Worm (Caenorhabditis elegans) whole organism, mixed stage, embryonic: ENCODE measurements around the gene F52H2.1.

Source experiments
- M03D4.4 ChIP-seq: sonication (generic microtip); optimal IDR thresholded peaks from 2 replicates; lab custom pipeline; 2017; ENCODE audit warnings: mild to moderate bottlenecking, missing genetic modification characterization, missing compliant biosample characterization
- bed-3 ChIP-seq: fragments of 200-800 bp; sonication (Bioruptor generic); optimal IDR thresholded peaks from 3 replicates; lab custom pipeline; 2018; ENCODE audit warnings: mild to moderate bottlenecking, missing genetic modification characterization, moderate library complexity, missing compliant biosample characterization
- blmp-1 ChIP-seq: fragments of 150-350 bp; optimal IDR thresholded peaks from 2 replicates; lab custom pipeline; 2014; ENCODE audit warnings: missing biosample characterization, missing genetic modification characterization
- ceh-39 ChIP-seq: fragments of 150-350 bp; optimal IDR thresholded peaks from 2 replicates; lab custom pipeline; 2014; ENCODE audit warnings: missing biosample characterization, missing genetic modification characterization
- ceh-43 ChIP-seq: fragments of 200-800 bp; sonication (Bioruptor generic); optimal IDR thresholded peaks from 2 replicates; lab custom pipeline; 2018; ENCODE audit warnings: mild to moderate bottlenecking, missing genetic modification characterization, moderate library complexity, missing compliant biosample characterization
- ceh-83 ChIP-seq: fragments of 200-800 bp; sonication (Bioruptor generic); optimal IDR thresholded peaks from 2 replicates; lab custom pipeline; 2018; ENCODE audit warnings: mild to moderate bottlenecking, missing genetic modification characterization, missing compliant biosample characterization
- ces-1 ChIP-seq: fragments of 150-350 bp; optimal IDR thresholded peaks from 2 replicates; lab custom pipeline; 2014; ENCODE audit warnings: missing biosample characterization, missing genetic modification reagents, missing genetic modification characterization
- cnd-1 ChIP-seq: fragments of 200-800 bp; sonication (Bioruptor generic); optimal IDR thresholded peaks from 2 replicates; lab custom pipeline; 2018; ENCODE audit warnings: mild to moderate bottlenecking, missing genetic modification characterization, missing compliant biosample characterization
- drap-1 ChIP-seq: fragments of 200-800 bp; sonication (Bioruptor generic); optimal IDR thresholded peaks from 3 replicates; lab custom pipeline; 2018; ENCODE audit warnings: mild to moderate bottlenecking, missing genetic modification characterization, missing compliant biosample characterization
- elt-1 ChIP-seq: sonication (generic microtip); optimal IDR thresholded peaks from 2 replicates; lab custom pipeline; 2017; ENCODE audit warnings: missing genetic modification characterization, mild to moderate bottlenecking, missing compliant biosample characterization, antibody characterized with exemption, moderate library complexity, borderline replicate concordance; ENCODE audit not compliant: insufficient read depth
- elt-3 ChIP-seq: fragments of 150-350 bp; optimal IDR thresholded peaks from 2 replicates; lab custom pipeline; 2014; ENCODE audit warnings: missing biosample characterization, missing genetic modification characterization
- flh-1 ChIP-seq: fragments of 200-800 bp; sonication (Bioruptor generic); optimal IDR thresholded peaks from 2 replicates; lab custom pipeline; 2018; ENCODE audit warnings: mild to moderate bottlenecking, missing genetic modification characterization, moderate library complexity, missing compliant biosample characterization
- ham-2 ChIP-seq: fragments of 200-800 bp; sonication (Bioruptor generic); optimal IDR thresholded peaks from 2 replicates; lab custom pipeline; 2018; ENCODE audit warnings: mild to moderate bottlenecking, missing genetic modification characterization, missing compliant biosample characterization
- hlh-1 ChIP-seq: fragments of 150-350 bp; optimal IDR thresholded peaks from 2 replicates; lab custom pipeline; 2014; ENCODE audit warnings: missing biosample characterization, missing genetic modification reagents, missing genetic modification characterization
- lin-13 ChIP-seq: fragments of 150-350 bp; optimal IDR thresholded peaks from 2 replicates; lab custom pipeline; 2014; ENCODE audit warnings: missing biosample characterization, missing genetic modification characterization
- lin-32 ChIP-seq: fragments of 200-800 bp; sonication (Bioruptor generic); optimal IDR thresholded peaks from 2 replicates; lab custom pipeline; 2018; ENCODE audit warnings: mild to moderate bottlenecking, missing genetic modification characterization, missing compliant biosample characterization
- lsy-2 ChIP-seq: fragments of 150-350 bp; optimal IDR thresholded peaks from 2 replicates; lab custom pipeline; 2014; ENCODE audit warnings: missing biosample characterization, missing genetic modification characterization
- mab-5 ChIP-seq: fragments of 150-350 bp; optimal IDR thresholded peaks from 2 replicates; lab custom pipeline; 2014; ENCODE audit warnings: missing biosample characterization, missing genetic modification characterization
- mep-1 ChIP-seq: fragments of 150-350 bp; optimal IDR thresholded peaks from 2 replicates; lab custom pipeline; 2017; ENCODE audit warnings: missing biosample characterization, missing genetic modification reagents, missing genetic modification characterization, inconsistent platforms
- mls-2 ChIP-seq: sonication (generic microtip); optimal IDR thresholded peaks from 2 replicates; lab custom pipeline; 2016; ENCODE audit warnings: mild to moderate bottlenecking, missing genetic modification characterization, moderate library complexity, missing compliant biosample characterization
- nhr-2 ChIP-seq: fragments of 150-350 bp; optimal IDR thresholded peaks from 2 replicates; lab custom pipeline; 2014; ENCODE audit warnings: missing biosample characterization, missing genetic modification characterization
- nhr-237 ChIP-seq: fragments of 150-350 bp; optimal IDR thresholded peaks from 2 replicates; lab custom pipeline; 2014; ENCODE audit warnings: missing biosample characterization, missing genetic modification characterization
- nhr-28 ChIP-seq: fragments of 150-350 bp; optimal IDR thresholded peaks from 2 replicates; lab custom pipeline; 2014; ENCODE audit warnings: missing biosample characterization, missing genetic modification characterization
- nhr-76 ChIP-seq: sonication (generic microtip); optimal IDR thresholded peaks from 2 replicates; lab custom pipeline; 2017; ENCODE audit warnings: missing biosample characterization, missing genetic modification characterization
- sem-2 ChIP-seq: fragments of 200-800 bp; sonication (Bioruptor generic); optimal IDR thresholded peaks from 2 replicates; lab custom pipeline; 2018; ENCODE audit warnings: mild to moderate bottlenecking, missing genetic modification characterization, missing compliant biosample characterization
- snpc-4 ChIP-seq: fragments of 150-350 bp; optimal IDR thresholded peaks from 2 replicates; lab custom pipeline; 2014; ENCODE audit warnings: missing biosample characterization, missing genetic modification characterization
- sptf-1 ChIP-seq: sonication (generic microtip); optimal IDR thresholded peaks from 2 replicates; lab custom pipeline; 2017; ENCODE audit warnings: mild to moderate bottlenecking, missing genetic modification characterization, moderate library complexity, missing compliant biosample characterization
- tbx-8 ChIP-seq: fragments of 200-800 bp; sonication (Bioruptor generic); optimal IDR thresholded peaks from 2 replicates; lab custom pipeline; 2018; ENCODE audit warnings: mild to moderate bottlenecking, missing genetic modification characterization, moderate library complexity, missing compliant biosample characterization
- unc-120 ChIP-seq: sonication (generic microtip); optimal IDR thresholded peaks from 2 replicates; lab custom pipeline; 2017; ENCODE audit warnings: missing genetic modification characterization, missing compliant biosample characterization; ENCODE audit not compliant: poor library complexity, severe bottlenecking
- unc-39 ChIP-seq: fragments of 150-350 bp; optimal IDR thresholded peaks from 2 replicates; lab custom pipeline; 2014; ENCODE audit warnings: missing biosample characterization, missing genetic modification characterization
- unc-62 ChIP-seq: fragments of 150-350 bp; optimal IDR thresholded peaks from 2 replicates; lab custom pipeline; 2014; ENCODE audit warnings: missing biosample characterization, missing genetic modification reagents, missing genetic modification characterization
- zip-8 ChIP-seq: fragments of 150-350 bp; optimal IDR thresholded peaks from 2 replicates; lab custom pipeline; 2014; ENCODE audit warnings: missing biosample characterization, missing genetic modification characterization
- ztf-11 ChIP-seq: fragments of 150-350 bp; optimal IDR thresholded peaks from 2 replicates; lab custom pipeline; 2014; ENCODE audit warnings: missing biosample characterization, missing genetic modification characterization

Gene F52H2.1

DNA sequence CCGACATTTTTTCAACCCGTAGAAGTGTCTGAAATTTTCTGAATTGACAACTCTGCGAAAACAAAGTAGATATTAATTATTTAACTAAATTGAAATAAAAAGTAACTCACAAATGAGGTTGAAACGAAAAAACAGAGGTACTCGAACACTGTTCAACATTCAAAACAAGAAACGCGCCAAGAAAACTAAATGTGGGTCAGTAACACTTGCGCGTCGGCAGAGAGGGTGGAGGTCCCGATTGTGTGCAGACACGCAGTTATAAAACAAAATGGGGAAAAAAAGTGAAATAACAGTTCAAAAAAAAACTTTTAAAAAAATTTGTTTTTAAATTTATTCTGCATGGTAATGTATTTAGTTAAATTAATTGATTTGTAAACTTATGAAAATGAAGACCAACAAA lies 13.5 kb upstream of the F52H2.1 start:
- TF ChIP-seq ham-2 (GFP tag; lab: Kevin White, UChicago) (no peak), hlh-1 (tag; lab: Kevin White, UChicago) (peak; percentile 33)

DNA sequence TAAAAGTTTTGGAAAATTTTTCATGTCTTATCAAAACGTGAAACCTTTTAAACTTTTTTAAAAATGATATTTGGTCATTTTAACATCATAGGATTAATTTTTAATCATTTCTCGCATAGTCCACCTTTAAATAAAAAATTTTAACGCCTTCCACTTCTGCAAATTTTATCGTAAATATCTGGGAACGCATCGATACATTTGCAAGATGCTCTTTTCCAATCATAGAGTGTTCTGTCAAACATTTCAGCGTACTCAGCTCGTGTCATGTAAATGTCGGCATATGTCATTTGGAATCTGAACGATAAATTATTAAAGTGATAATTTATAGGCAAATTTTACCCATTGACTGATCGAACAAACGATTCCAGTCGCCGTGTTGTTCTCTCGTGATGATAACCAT lies 12.9 kb upstream of the F52H2.1 start, which contains the start of gene F52H2.5:
TSS of gene F52H2.5 (minus strand) at position 101 of the 400 bp plus-strand sequence.
- TF ChIP-seq nhr-28 (tag; lab: Kevin White, UChicago), result no peak
- TF ChIP-seq snpc-4 (tag; lab: Kevin White, UChicago), result no peak
- no peak for TF ChIP-seq lin-13
- no peak for TF ChIP-seq hlh-1 (tag; lab: Kevin White, UChicago)
- TF ChIP-seq unc-120 (tag; lab: Kevin White, UChicago), result no peak
- TF ChIP-seq elt-3, result no peak
- no peak for TF ChIP-seq lsy-2 (tag; lab: Kevin White, UChicago)
- TF ChIP-seq ceh-43 (GFP tag; lab: Kevin White, UChicago), result no peak
- TF ChIP-seq sptf-1 (tag; lab: Kevin White, UChicago), result no peak
- TF ChIP-seq blmp-1, result no peak
- TF ChIP-seq unc-39 (tag; lab: Kevin White, UChicago), result no peak
- no peak for TF ChIP-seq ham-2 (GFP tag; lab: Kevin White, UChicago)
- no peak for TF ChIP-seq ztf-11 (tag; lab: Kevin White, UChicago)
- no peak for TF ChIP-seq zip-8 (tag; lab: Kevin White, UChicago)
- TF ChIP-seq mab-5 (tag; lab: Kevin White, UChicago), result no peak
- no peak for TF ChIP-seq sem-2 (GFP tag; lab: Kevin White, UChicago)
- TF ChIP-seq flh-1 (GFP tag; lab: Kevin White, UChicago), result no peak

DNA sequence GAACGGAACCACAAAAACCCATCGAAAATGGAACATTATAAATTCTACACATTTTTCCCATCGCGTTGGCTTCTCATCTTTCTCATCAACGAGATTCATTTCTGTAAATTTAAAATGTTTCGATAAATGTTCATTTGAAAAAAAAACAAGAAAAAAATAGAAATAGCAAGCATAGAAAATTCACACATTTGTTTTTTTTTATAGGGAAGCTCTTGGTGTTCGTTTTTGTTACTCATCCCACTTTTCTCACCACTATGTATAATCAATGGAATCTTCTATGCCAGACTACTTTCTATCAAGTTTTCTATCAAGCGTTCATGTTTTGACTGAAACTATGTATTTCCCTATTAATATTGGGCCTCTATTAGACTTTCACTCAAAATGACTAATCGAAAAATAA lies 8.9 kb upstream of the F52H2.1 start, which contains the start of gene dhcr-24:
TSS of gene dhcr-24 (minus strand) at position 101 of the 400 bp plus-strand sequence.
- TF ChIP-seq ceh-39 (tag; lab: Kevin White, UChicago) (no peak), mab-5 (tag; lab: Kevin White, UChicago) (no peak), bed-3 (GFP tag; lab: Kevin White, UChicago) (no peak), lin-13 (no peak), nhr-237 (tag; lab: Kevin White, UChicago) (no peak), tbx-8 (GFP tag; lab: Kevin White, UChicago) (no peak), ceh-83 (GFP tag; lab: Kevin White, UChicago) (no peak), unc-62 (no peak), ceh-43 (GFP tag; lab: Kevin White, UChicago) (no peak), sptf-1 (tag; lab: Kevin White, UChicago) (no peak), ces-1 (GFP tag; lab: Kevin White, UChicago) (no peak), mls-2 (tag; lab: Kevin White, UChicago) (no peak), snpc-4 (tag; lab: Kevin White, UChicago) (no peak), mep-1 (tag; lab: Kevin White, UChicago) (no peak), unc-39 (tag; lab: Kevin White, UChicago) (no peak), flh-1 (GFP tag; lab: Kevin White, UChicago) (no peak)

DNA sequence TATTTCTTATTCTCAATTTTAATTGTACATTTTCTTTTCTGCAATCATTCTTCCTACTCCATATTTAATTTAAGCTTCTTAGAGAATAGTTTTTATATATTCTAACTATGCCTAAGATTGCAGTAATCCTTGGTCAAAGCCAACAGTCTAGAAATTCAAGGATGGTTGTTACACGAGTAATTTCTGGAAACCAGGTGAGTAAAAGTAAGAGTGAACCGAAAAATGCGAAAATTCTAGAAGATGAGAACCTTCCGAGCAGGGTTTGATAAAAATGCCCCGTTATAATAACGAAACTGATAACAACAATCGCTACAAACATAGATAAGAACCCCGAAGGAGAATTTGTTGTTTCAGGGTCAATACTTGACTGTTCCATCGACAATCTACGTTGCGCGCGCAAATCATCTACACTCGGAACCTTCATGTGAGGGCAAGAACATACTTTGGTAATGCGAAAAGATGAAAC lies 7.6 kb upstream of the F52H2.1 start, which contains the start of gene F52H2.15:
TSS of gene F52H2.15 (plus strand) at position 51 of the 466 bp plus-strand sequence.
- TF ChIP-seq unc-120 (tag; lab: Kevin White, UChicago) (no peak), drap-1 (GFP tag; lab: Kevin White, UChicago) (no peak), ztf-11 (tag; lab: Kevin White, UChicago) (no peak), ces-1 (GFP tag; lab: Kevin White, UChicago) (no peak), lin-13 (no peak), ham-2 (GFP tag; lab: Kevin White, UChicago) (no peak), mep-1 (tag; lab: Kevin White, UChicago) (no peak), bed-3 (GFP tag; lab: Kevin White, UChicago) (no peak), sem-2 (GFP tag; lab: Kevin White, UChicago) (no peak), nhr-2 (no peak), cnd-1 (tag; lab: Kevin White, UChicago) (no peak), unc-39 (tag; lab: Kevin White, UChicago) (no peak), nhr-28 (tag; lab: Kevin White, UChicago) (no peak)

DNA sequence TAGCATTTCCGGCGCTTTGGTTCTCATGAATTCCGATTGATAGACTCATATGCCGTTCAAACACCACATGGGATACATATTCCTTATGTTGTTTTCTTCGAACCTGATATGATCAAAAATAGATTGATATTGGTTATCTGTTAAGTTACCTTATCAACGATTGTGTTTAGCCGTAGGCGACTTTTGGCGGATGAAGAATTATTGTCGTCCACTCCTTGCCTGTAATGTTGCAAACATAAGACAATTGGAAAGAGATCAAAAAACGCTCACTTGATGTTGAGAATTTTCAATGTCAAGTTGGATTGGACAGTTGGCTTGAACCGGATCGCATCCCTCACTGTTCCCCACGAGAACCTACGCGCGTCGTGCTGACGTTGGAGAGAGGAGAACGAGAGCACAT lies 5.1 kb upstream of the F52H2.1 start:
- TF ChIP-seq elt-1 (tag; lab: Kevin White, UChicago), result no peak
- TF ChIP-seq M03D4.4 (tag; lab: Kevin White, UChicago), result no peak
- no peak for TF ChIP-seq lin-32 (GFP tag; lab: Kevin White, UChicago)
- no peak for TF ChIP-seq cnd-1 (tag; lab: Kevin White, UChicago)
- no peak for TF ChIP-seq snpc-4 (tag; lab: Kevin White, UChicago)
- TF ChIP-seq nhr-76 (tag; lab: Kevin White, UChicago), result no peak
- no peak for TF ChIP-seq ces-1 (GFP tag; lab: Kevin White, UChicago)
- no peak for TF ChIP-seq zip-8 (tag; lab: Kevin White, UChicago)
- TF ChIP-seq bed-3 (GFP tag; lab: Kevin White, UChicago), result no peak
- TF ChIP-seq mls-2 (tag; lab: Kevin White, UChicago), result no peak
- no peak for TF ChIP-seq sem-2 (GFP tag; lab: Kevin White, UChicago)
- TF ChIP-seq nhr-2, result no peak
- TF ChIP-seq elt-3, result no peak
- TF ChIP-seq flh-1 (GFP tag; lab: Kevin White, UChicago), result no peak
